Worm (Caenorhabditis elegans) whole organism, late embryonic: ENCODE measurements around the gene F56A11.4.

Experiments
- ama-1 ChIP-seq: fragments of 150-350 bp; optimal IDR thresholded peaks from 2 replicates; lab custom pipeline; 2014
- eyg-1 ChIP-seq: sonication (generic microtip); optimal IDR thresholded peaks from 2 replicates; lab custom pipeline; 2016; ENCODE audit warnings: missing genotype, missing genetic modification characterization, missing compliant biosample characterization
- hlh-15 ChIP-seq: sonication (generic microtip); optimal IDR thresholded peaks from 2 replicates; lab custom pipeline; 2016; ENCODE audit warnings: missing genetic modification characterization, missing compliant biosample characterization
- lin-11 ChIP-seq: fragments of 200-800 bp; sonication (Bioruptor generic); optimal IDR thresholded peaks from 2 replicates; lab custom pipeline; 2018; ENCODE audit warnings: mild to moderate bottlenecking, missing genetic modification characterization, missing compliant biosample characterization
- mec-3 ChIP-seq: sonication (generic microtip); optimal IDR thresholded peaks from 2 replicates; lab custom pipeline; 2016; ENCODE audit warnings: borderline replicate concordance, missing genetic modification characterization, missing compliant biosample characterization
- pha-4 ChIP-seq: fragments of 150-350 bp; optimal IDR thresholded peaks from 2 replicates; lab custom pipeline; 2018; ENCODE audit warnings: missing biosample characterization, missing genetic modification reagents, missing genetic modification characterization
- rnt-1 ChIP-seq: sonication (generic microtip); optimal IDR thresholded peaks from 2 replicates; lab custom pipeline; 2016; ENCODE audit warnings: missing genetic modification characterization, missing compliant biosample characterization

ce11 chrIV:570799-571300 lies 22.8 kb downstream of the F56A11.4 start, which contains the start of gene F56A11.5:
- TF ChIP-seq pha-4 (tag; lab: Kevin White, UChicago) (no peak), lin-11 (tag; lab: Kevin White, UChicago) (no peak), eyg-1 (tag; lab: Kevin White, UChicago) (no peak), mec-3 (tag; lab: Kevin White, UChicago) (no peak), ama-1 (lab: Kevin White, UChicago) (no peak), rnt-1 (tag; lab: Kevin White, UChicago) (no peak), hlh-15 (tag; lab: Kevin White, UChicago) (no peak)
